Comparison of ENCODE assay signal across 2 fruit fly cellular contexts in the genomic region with DNA sequence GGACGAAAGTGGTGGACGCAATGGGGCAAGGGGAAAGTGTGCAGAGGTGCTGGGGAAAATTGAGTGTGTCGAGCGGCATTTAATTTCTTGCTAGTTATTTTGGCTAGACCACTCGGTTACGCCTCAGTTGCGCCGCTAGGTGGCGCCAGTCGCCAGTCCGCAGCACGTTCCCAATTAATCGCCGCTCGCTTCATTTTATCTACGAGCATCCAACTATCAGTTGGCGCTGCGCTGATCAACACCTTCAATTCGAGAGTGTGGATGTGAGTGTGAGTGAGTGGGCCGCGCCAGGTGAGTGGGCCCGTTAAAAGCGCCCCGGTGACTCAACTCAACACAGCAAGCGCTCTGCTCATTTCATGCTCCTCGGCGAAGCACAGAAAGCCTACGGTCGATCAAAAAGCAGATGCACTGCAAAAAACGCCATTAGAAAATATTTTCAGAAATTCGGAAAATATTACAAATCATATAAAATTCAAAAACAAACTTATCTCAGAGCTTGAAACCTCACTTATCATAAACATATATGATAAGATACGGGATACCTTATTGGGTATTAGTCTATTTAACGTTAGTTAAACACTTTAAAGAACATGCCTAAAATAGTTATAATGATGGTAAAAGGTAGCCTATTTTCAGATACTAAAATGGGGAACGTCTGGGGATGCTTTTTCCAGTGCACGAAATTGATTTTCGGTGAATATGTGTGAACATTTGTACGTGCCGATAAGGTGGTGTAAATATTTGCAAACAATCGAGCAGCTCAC.
A peak's percentile ranks its signal among the peaks of the same experiment; 100 is the strongest.
TF ChIP-seq lines count a peak whose summit lies in the region.

No protein-coding gene starts in this region.

TF ChIP-seq in whole organism, embryonic, 481 proteins besides CTCF, POLR2A, EP300 and RAD21 (continued from another document and continues in another):
- TF ChIP-seq sima (GFP tag; optimal IDR thresholded peaks at IDR 0.05; lab: Kevin White, UChicago) (peak; percentile 44), CG7372 (GFP tag; IDR thresholded peaks at IDR 0.05; lab: Robert Waterston, UW) (peak; percentile 66), Aef1 (GFP tag; IDR thresholded peaks at IDR 0.05; lab: Robert Waterston, UW) (peak; percentile 74), Sox102F (GFP tag; optimal IDR thresholded peaks at IDR 0.05; lab: Kevin White, UChicago) (peak; percentile 91), kni (GFP tag; optimal IDR thresholded peaks at IDR 0.05; lab: Kevin White, UChicago) (no peak), CG6813 (GFP tag; optimal IDR thresholded peaks at IDR 0.05; lab: Kevin White, UChicago) (peak; percentile 41), CG11504 (tag; optimal IDR thresholded peaks at IDR 0.05; lab: Kevin White, UChicago) (peak; percentile 92), Gsc (GFP tag; IDR thresholded peaks at IDR 0.05; lab: Robert Waterston, UW) (no peak), Dref (GFP tag; IDR thresholded peaks at IDR 0.05; lab: Robert Waterston, UW) (no peak), Stat92E (GFP tag; optimal IDR thresholded peaks at IDR 0.05; lab: Kevin White, UChicago) (no peak), Nf-YA (GFP tag; IDR thresholded peaks at IDR 0.05; lab: Robert Waterston, UW) (0 out of 2 replicates have a peak, but pooled peaks have one; percentile 10), Kr (GFP tag; optimal IDR thresholded peaks at IDR 0.05; lab: Kevin White, UChicago) (no peak), cwo (GFP tag; optimal IDR thresholded peaks at IDR 0.05; lab: Kevin White, UChicago) (peak; percentile 84), CG12219 (GFP tag; optimal IDR thresholded peaks at IDR 0.05; lab: Kevin White, UChicago) (peak; percentile 76), CG6654 (GFP tag; optimal IDR thresholded peaks at IDR 0.05; lab: Kevin White, UChicago) (peak; percentile 58), CG14667 (GFP tag; IDR thresholded peaks at IDR 0.05; lab: Robert Waterston, UW) (peak; percentile 62; the same call in 1 of the 2 replicates), CG15601 (tag; optimal IDR thresholded peaks at IDR 0.05; lab: Kevin White, UChicago) (peak; percentile 63), CG14860 (GFP tag; IDR thresholded peaks at IDR 0.05; lab: Robert Waterston, UW; ENCODE audit: partially characterized antibody) (no peak), CG18011 (GFP tag; optimal IDR thresholded peaks at IDR 0.05; lab: Kevin White, UChicago) (peak; percentile 70), CG6791 (GFP tag; IDR thresholded peaks at IDR 0.05; lab: Robert Waterston, UW; ENCODE audit: partially characterized antibody) (0 out of 3 replicates have a peak, but pooled peaks have one; percentile 12), kay (GFP tag; optimal IDR thresholded peaks at IDR 0.05; lab: Kevin White, UChicago) (peak; percentile 82), pan (optimal IDR thresholded peaks at IDR 0.05; lab: Kevin White, UChicago) (no peak), pan (GFP tag; optimal IDR thresholded peaks at IDR 0.05 in 1 of 2, IDR thresholded peaks at IDR 0.05 in 1 of 2) (peak in 1 of 2 experiments; percentile 76), CG18619 (GFP tag; optimal IDR thresholded peaks at IDR 0.05; lab: Kevin White, UChicago) (peak; percentile 88), CG10147 (GFP tag; optimal IDR thresholded peaks at IDR 0.05; lab: Kevin White, UChicago) (peak; percentile 81), Elba2 (GFP tag; optimal IDR thresholded peaks at IDR 0.05; lab: Kevin White, UChicago) (no peak), sens-2 (GFP tag; IDR thresholded peaks at IDR 0.05; lab: Robert Waterston, UW) (no peak), Adf1 (GFP tag; IDR thresholded peaks at IDR 0.05; lab: Robert Waterston, UW) (peak; percentile 66), sens (GFP tag; lab: Kevin White, UChicago) (peak; percentile 96), gsb (GFP tag; IDR thresholded peaks at IDR 0.05; lab: Robert Waterston, UW) (peak; percentile 45), Deaf1 (tag; optimal IDR thresholded peaks at IDR 0.05; lab: Kevin White, UChicago) (peak; percentile 67), toy (GFP tag; IDR thresholded peaks at IDR 0.05; lab: Robert Waterston, UW) (peak; percentile 40), phol (tag; optimal IDR thresholded peaks at IDR 0.05; lab: Kevin White, UChicago) (peak; percentile 87), insv (GFP tag; optimal IDR thresholded peaks at IDR 0.05; lab: Kevin White, UChicago) (peak in 1 of 2 experiments; percentile 5), Max (GFP tag; optimal IDR thresholded peaks at IDR 0.05; lab: Kevin White, UChicago) (peak; percentile 67), p53 (GFP tag; optimal IDR thresholded peaks at IDR 0.05; lab: Kevin White, UChicago) (no peak), CG1603 (tag; optimal IDR thresholded peaks at IDR 0.05; lab: Kevin White, UChicago) (peak; percentile 62), CG8765 (GFP tag; IDR thresholded peaks at IDR 0.05; lab: Robert Waterston, UW) (no peak; the same call in 1 of the 2 replicates), HHEX (GFP tag; optimal IDR thresholded peaks at IDR 0.05; lab: Kevin White, UChicago) (peak; percentile 85), stwl (tag; optimal IDR thresholded peaks at IDR 0.05; lab: Kevin White, UChicago) (no peak), NFAT (GFP tag; IDR thresholded peaks at IDR 0.05; lab: Robert Waterston, UW) (no peak), abd-A (tag; optimal IDR thresholded peaks at IDR 0.05; lab: Kevin White, UChicago) (peak; percentile 31), croc (GFP tag; conservative IDR thresholded peaks at IDR 0.05; lab: Robert Waterston, UW) (no peak; the same call in 2 of the 3 replicates), Jarid2 (GFP tag; optimal IDR thresholded peaks at IDR 0.05; lab: Kevin White, UChicago) (peak; percentile 58), CG7357 (GFP tag; IDR thresholded peaks at IDR 0.05; lab: Robert Waterston, UW) (peak; percentile 74), CG17385 (GFP tag; optimal IDR thresholded peaks at IDR 0.05; lab: Kevin White, UChicago) (peak; percentile 83), CHES-1-like (GFP tag; optimal IDR thresholded peaks at IDR 0.05; lab: Kevin White, UChicago) (peak; percentile 76), corto (GFP tag; optimal IDR thresholded peaks at IDR 0.05; lab: Kevin White, UChicago) (peak; percentile 67), CG10462 (GFP tag; optimal IDR thresholded peaks at IDR 0.05; lab: Kevin White, UChicago) (peak; percentile 34), Dfd (GFP tag; optimal IDR thresholded peaks at IDR 0.05; lab: Kevin White, UChicago) (no peak), NK7.1 (GFP tag; optimal IDR thresholded peaks at IDR 0.05; lab: Kevin White, UChicago) (peak; percentile 63), Eip74EF (GFP tag; optimal IDR thresholded peaks at IDR 0.05; lab: Kevin White, UChicago) (peak in 1 of 2 experiments; percentile 83), CG3847 (GFP tag; IDR thresholded peaks at IDR 0.05; lab: Robert Waterston, UW) (peak; percentile 70), Gug (GFP tag; IDR thresholded peaks at IDR 0.05; lab: Robert Waterston, UW) (peak; percentile 71; the same call in 3 of the 4 replicates), CG3995 (GFP tag; optimal IDR thresholded peaks at IDR 0.05; lab: Kevin White, UChicago) (peak; percentile 55), HLH4C (GFP tag; IDR thresholded peaks at IDR 0.05; lab: Robert Waterston, UW; ENCODE audit: partially characterized antibody) (no peak), ro (GFP tag; IDR thresholded peaks at IDR 0.05; lab: Robert Waterston, UW) (no peak), ken (GFP tag; IDR thresholded peaks at IDR 0.05; lab: Robert Waterston, UW) (peak; percentile 38; the same call in 1 of the 3 replicates), CG8281 (tag; optimal IDR thresholded peaks at IDR 0.05; lab: Kevin White, UChicago) (peak; percentile 57), CG10321 (GFP tag; IDR thresholded peaks at IDR 0.05; lab: Robert Waterston, UW) (no peak)

TF ChIP-seq in whole organism, prepupa, 60 proteins besides CTCF, POLR2A, EP300 and RAD21 (continued from another document):
- peak; percentile 72 for TF ChIP-seq CG8319 (GFP tag; optimal IDR thresholded peaks at IDR 0.05; lab: Kevin White, UChicago)
- peak; percentile 91 for TF ChIP-seq Smox (GFP tag; optimal IDR thresholded peaks at IDR 0.05; lab: Kevin White, UChicago)
- TF ChIP-seq dac (GFP tag; optimal IDR thresholded peaks at IDR 0.05; lab: Kevin White, UChicago), result peak; percentile 73
- peak; percentile 80 for TF ChIP-seq Blimp-1 (GFP tag; optimal IDR thresholded peaks at IDR 0.05; lab: Kevin White, UChicago)
- peak; percentile 95 for TF ChIP-seq Hr39 (GFP tag; optimal IDR thresholded peaks at IDR 0.05; lab: Kevin White, UChicago)
- TF ChIP-seq CG4318 (GFP tag; optimal IDR thresholded peaks at IDR 0.05; lab: Kevin White, UChicago), result peak; percentile 87
- peak; percentile 92 for TF ChIP-seq CG8119 (GFP tag; IDR thresholded peaks at IDR 0.05; lab: Robert Waterston, UW)
- TF ChIP-seq Hr38 (GFP tag; optimal IDR thresholded peaks at IDR 0.05; lab: Kevin White, UChicago), result peak; percentile 1
- TF ChIP-seq Sox102F (GFP tag; optimal IDR thresholded peaks at IDR 0.05; lab: Kevin White, UChicago), result peak; percentile 89
- TF ChIP-seq CG15336 (GFP tag; IDR thresholded peaks at IDR 0.05; lab: Robert Waterston, UW), result peak; percentile 88
- peak in 1 of 2 experiments; percentile 82 for TF ChIP-seq salr (GFP tag; optimal IDR thresholded peaks at IDR 0.05; lab: Kevin White, UChicago)
- TF ChIP-seq CG8632 (GFP tag; optimal IDR thresholded peaks at IDR 0.05; lab: Kevin White, UChicago), result peak; percentile 75
- TF ChIP-seq acj6 (GFP tag; optimal IDR thresholded peaks at IDR 0.05; lab: Kevin White, UChicago), result peak; percentile 84
